Fruit fly (Drosophila melanogaster) whole organism, embryonic: ENCODE measurements around the gene cysu.

Experiments
- Atf6 ChIP-seq: fragments of 200-800 bp; sonication (Bioruptor generic); IDR thresholded peaks from 2 replicates; pipeline ENCODE4 v1.3.6; 2022; ENCODE audit warnings: missing biosample characterization, missing genetic modification characterization
- CG11085 ChIP-seq: fragments of 200-800 bp; sonication (Bioruptor generic); IDR thresholded peaks from 2 replicates; pipeline ENCODE4 v1.3.6; 2022; ENCODE audit warnings: missing biosample characterization, missing genetic modification characterization
- CG12071 ChIP-seq: fragments of 200-800 bp; sonication (Bioruptor generic); optimal IDR thresholded peaks from 3 replicates; lab custom pipeline; 2018; ENCODE audit warnings: missing biosample characterization, mild to moderate bottlenecking, missing genetic modification characterization
- CG12659 ChIP-seq: fragments of 200-800 bp; sonication (Bioruptor generic); optimal IDR thresholded peaks from 3 replicates; lab custom pipeline; 2017; ENCODE audit warnings: mild to moderate bottlenecking, missing biosample characterization, missing genetic modification reagents, missing genetic modification characterization
- CG12769 ChIP-seq: fragments of 200-800 bp; sonication (Bioruptor generic); optimal IDR thresholded peaks from 2 replicates; lab custom pipeline; 2019; ENCODE audit warnings: missing biosample characterization, mild to moderate bottlenecking, missing genetic modification characterization, moderate library complexity
- CG13424 ChIP-seq: fragments of 200-800 bp; sonication (Bioruptor generic); optimal IDR thresholded peaks from 2 replicates; lab custom pipeline; 2019; ENCODE audit warnings: missing biosample characterization, mild to moderate bottlenecking, missing genetic modification characterization, moderate library complexity
- CG14014 ChIP-seq: fragments of 200-800 bp; sonication (Bioruptor generic); IDR thresholded peaks from 2 replicates; pipeline ENCODE4 v1.3.6; 2022; ENCODE audit warnings: missing biosample characterization, missing genetic modification characterization
- CG14441 ChIP-seq: fragments of 200-800 bp; sonication (Bioruptor generic); IDR thresholded peaks from 2 replicates; pipeline ENCODE4 v1.3.6; 2022; ENCODE audit warnings: missing biosample characterization, missing genetic modification characterization
- CG14710 ChIP-seq: fragments of 200-800 bp; sonication (Bioruptor generic); optimal IDR thresholded peaks from 3 replicates; lab custom pipeline; 2019; ENCODE audit warnings: missing biosample characterization, mild to moderate bottlenecking, missing genetic modification characterization, moderate library complexity
- CG15011 ChIP-seq: fragments of 200-800 bp; sonication (Bioruptor generic); optimal IDR thresholded peaks from 3 replicates; lab custom pipeline; 2018; ENCODE audit warnings: missing biosample characterization, mild to moderate bottlenecking, missing genetic modification characterization
- CG15696 ChIP-seq: fragments of 200-800 bp; sonication (Bioruptor generic); optimal IDR thresholded peaks from 2 replicates; lab custom pipeline; 2019; ENCODE audit warnings: missing biosample characterization, mild to moderate bottlenecking, missing genetic modification characterization, moderate library complexity
- CG16779 ChIP-seq: fragments of 200-800 bp; sonication (Bioruptor generic); IDR thresholded peaks from 2 replicates; pipeline ENCODE4 v1.3.6; 2022; ENCODE audit warnings: missing biosample characterization, missing genetic modification characterization
- CG16815 ChIP-seq: fragments of 200-800 bp; sonication (Bioruptor generic); optimal IDR thresholded peaks from 3 replicates; lab custom pipeline; 2017; ENCODE audit warnings: missing biosample characterization, mild to moderate bottlenecking, missing genetic modification characterization
- CG17328 ChIP-seq: fragments of 200-800 bp; sonication (Bioruptor generic); IDR thresholded peaks from 2 replicates; pipeline ENCODE4 v1.3.6; 2022; ENCODE audit warnings: missing biosample characterization, missing genetic modification characterization
- CG18262 ChIP-seq: fragments of 200-800 bp; optimal IDR thresholded peaks from 3 replicates; lab custom pipeline; 2019; ENCODE audit warnings: missing biosample characterization, mild to moderate bottlenecking, missing genetic modification characterization, moderate library complexity
- CG2889 ChIP-seq: fragments of 200-800 bp; sonication (Bioruptor generic); IDR thresholded peaks from 3 replicates; pipeline ENCODE4 v1.3.6; 2022; ENCODE audit warnings: missing biosample characterization, missing genetic modification characterization
- CG3065 ChIP-seq: fragments of 200-800 bp; sonication (Bioruptor generic); optimal IDR thresholded peaks from 2 replicates; lab custom pipeline; 2016; ENCODE audit warnings: missing biosample characterization, missing genetic modification characterization
- CG31388 ChIP-seq: fragments of 200-800 bp; sonication (Bioruptor generic); optimal IDR thresholded peaks from 2 replicates; lab custom pipeline; 2016; ENCODE audit warnings: missing biosample characterization, missing genetic modification characterization
- CG32532 ChIP-seq: fragments of 200-800 bp; sonication (Bioruptor generic); IDR thresholded peaks from 2 replicates; pipeline ENCODE4 v1.3.6; 2022; ENCODE audit warnings: missing biosample characterization, missing genetic modification characterization
- CG32772 ChIP-seq: fragments of 200-800 bp; sonication (Bioruptor generic); IDR thresholded peaks from 2 replicates; pipeline ENCODE4 v1.3.6; 2022; ENCODE audit warnings: missing biosample characterization, missing genetic modification characterization
- CG3407 ChIP-seq: fragments of 200-800 bp; sonication (Bioruptor generic); optimal IDR thresholded peaks from 2 replicates; lab custom pipeline; 2018; ENCODE audit warnings: missing biosample characterization, mild to moderate bottlenecking, missing genetic modification characterization
- CG4404 ChIP-seq: fragments of 200-800 bp; sonication (Bioruptor generic); IDR thresholded peaks from 2 replicates; pipeline ENCODE4 v1.3.6; 2022; ENCODE audit warnings: missing biosample characterization, missing genetic modification characterization
- CG6689 ChIP-seq: fragments of 200-800 bp; sonication (Bioruptor generic); IDR thresholded peaks from 2 replicates; pipeline ENCODE4 v1.3.6; 2022; ENCODE audit warnings: missing biosample characterization, missing genetic modification characterization
- CG7357 ChIP-seq: fragments of 200-800 bp; sonication (Bioruptor generic); IDR thresholded peaks from 3 replicates; pipeline ENCODE4 v1.3.6; 2022; ENCODE audit warnings: missing biosample characterization, missing genetic modification characterization
- CG8290 ChIP-seq, 3 experiments: fragments of 200-800 bp; sonication (Bioruptor generic); optimal IDR thresholded peaks; 2 replicates each; lab custom pipeline; 2016 to 2019; ENCODE audit warnings: missing biosample characterization in 3 of 3, missing genetic modification characterization in 3 of 3, mild to moderate bottlenecking in 2 of 3, moderate library complexity in 1 of 3
- CG9797 ChIP-seq: fragments of 200-800 bp; sonication (Bioruptor generic); optimal IDR thresholded peaks from 3 replicates; lab custom pipeline; 2018; ENCODE audit warnings: missing biosample characterization, mild to moderate bottlenecking, missing genetic modification characterization
- CG9876 ChIP-seq: fragments of 200-800 bp; sonication (Bioruptor generic); optimal IDR thresholded peaks from 2 replicates; lab custom pipeline; 2016; ENCODE audit warnings: missing biosample characterization, missing genetic modification characterization
- Dek ChIP-seq: fragments of 200-800 bp; sonication (Bioruptor generic); optimal IDR thresholded peaks from 3 replicates; lab custom pipeline; 2019; ENCODE audit warnings: missing biosample characterization, mild to moderate bottlenecking, missing genetic modification characterization, moderate library complexity
- E2f2 ChIP-seq: fragments of 200-800 bp; sonication (Bioruptor generic); IDR thresholded peaks from 2 replicates; pipeline ENCODE4 v1.3.6; 2022; ENCODE audit warnings: missing biosample characterization, missing genetic modification characterization
- Ets97D ChIP-seq: fragments of 200-800 bp; sonication (Bioruptor generic); optimal IDR thresholded peaks from 3 replicates; lab custom pipeline; 2016; ENCODE audit warnings: missing biosample characterization, missing genetic modification characterization
- Fer1 ChIP-seq: fragments of 200-800 bp; sonication (Bioruptor generic); optimal IDR thresholded peaks from 2 replicates; lab custom pipeline; 2017; ENCODE audit warnings: missing biosample characterization, mild to moderate bottlenecking, missing genetic modification characterization
- Lhr ChIP-seq: fragments of 200-800 bp; sonication (Bioruptor generic); optimal IDR thresholded peaks from 3 replicates; lab custom pipeline; 2017; ENCODE audit warnings: mild to moderate bottlenecking, missing biosample characterization, missing genetic modification reagents, missing genetic modification characterization
- Mes4 ChIP-seq: fragments of 200-800 bp; sonication (Bioruptor generic); optimal IDR thresholded peaks from 2 replicates; lab custom pipeline; 2016; ENCODE audit warnings: missing biosample characterization, missing genetic modification characterization
- Mrtf ChIP-seq: fragments of 200-800 bp; sonication (Bioruptor generic); IDR thresholded peaks from 3 replicates; pipeline ENCODE4 v1.3.6; 2022; ENCODE audit warnings: missing biosample characterization, missing genetic modification characterization
- Neu2 ChIP-seq: fragments of 200-800 bp; sonication (Bioruptor generic); optimal IDR thresholded peaks from 3 replicates; lab custom pipeline; 2016; ENCODE audit warnings: missing biosample characterization, missing genetic modification characterization, borderline replicate concordance
- Oaz ChIP-seq: fragments of 200-800 bp; sonication (Bioruptor generic); IDR thresholded peaks from 2 replicates; pipeline ENCODE4 v1.3.6; 2022; ENCODE audit warnings: missing biosample characterization, missing genetic modification characterization
- Rfx ChIP-seq: fragments of 200-800 bp; sonication (Bioruptor generic); IDR thresholded peaks from 2 replicates; pipeline ENCODE4 v1.3.6; 2022; ENCODE audit warnings: missing biosample characterization, missing genetic modification characterization
- ab ChIP-seq: fragments of 200-800 bp; sonication (Bioruptor generic); optimal IDR thresholded peaks from 2 replicates; lab custom pipeline; 2016; ENCODE audit warnings: missing biosample characterization, missing genetic modification characterization
- ash1 ChIP-seq: fragments of 200-800 bp; sonication (Bioruptor generic); optimal IDR thresholded peaks from 2 replicates; lab custom pipeline; 2018; ENCODE audit warnings: missing biosample characterization, mild to moderate bottlenecking, missing genetic modification characterization
- caup ChIP-seq: fragments of 200-800 bp; sonication (Bioruptor generic); optimal IDR thresholded peaks from 3 replicates; lab custom pipeline; 2017; ENCODE audit warnings: missing biosample characterization, mild to moderate bottlenecking, missing genetic modification characterization, moderate library complexity; ENCODE audit not compliant: severe bottlenecking
- corto ChIP-seq: fragments of 200-800 bp; sonication (Bioruptor generic); optimal IDR thresholded peaks from 2 replicates; lab custom pipeline; 2016; ENCODE audit warnings: missing biosample characterization, mild to moderate bottlenecking, missing genetic modification characterization, moderate library complexity
- croc ChIP-seq: fragments of 200-800 bp; sonication (Bioruptor generic); conservative IDR thresholded peaks from 3 replicates; pipeline ENCODE4 v1.3.6; 2022; ENCODE audit warnings: missing biosample characterization, missing genetic modification characterization
- crp ChIP-seq, 2 experiments: fragments of 200-800 bp; sonication (Bioruptor generic); optimal IDR thresholded peaks; 2 replicates in 1 of 2; 3 replicates in 1 of 2; lab custom pipeline; 2017; ENCODE audit warnings: missing biosample characterization in 2 of 2, missing genetic modification characterization in 2 of 2, mild to moderate bottlenecking in 1 of 2, moderate library complexity in 1 of 2
- dpn ChIP-seq, 2 experiments: fragments of 200-800 bp; sonication (Bioruptor generic); optimal IDR thresholded peaks; 3 replicates each; lab custom pipeline; 2016; ENCODE audit warnings: missing biosample characterization in 2 of 2, missing genetic modification characterization in 2 of 2
- hth ChIP-seq: fragments of >200 bp; optimal IDR thresholded peaks from 2 replicates; lab custom pipeline; 2017; ENCODE audit warnings: inconsistent platforms
- kni ChIP-seq: fragments of 200-800 bp; sonication (Bioruptor generic); optimal IDR thresholded peaks from 3 replicates; lab custom pipeline; 2017; ENCODE audit warnings: mild to moderate bottlenecking, missing biosample characterization, missing genetic modification reagents, missing genetic modification characterization
- row ChIP-seq: fragments of 200-800 bp; sonication (Bioruptor generic); IDR thresholded peaks from 3 replicates; pipeline ENCODE4 v1.3.6; 2022; ENCODE audit warnings: missing biosample characterization, missing genetic modification characterization
- sisA ChIP-seq: fragments of 200-800 bp; sonication (Bioruptor generic); IDR thresholded peaks from 2 replicates; pipeline ENCODE4 v1.3.6; 2022; ENCODE audit warnings: missing biosample characterization, missing genetic modification characterization
- zen2 ChIP-seq: fragments of 200-800 bp; sonication (Bioruptor generic); IDR thresholded peaks from 3 replicates; pipeline ENCODE4 v1.3.6; 2022; ENCODE audit warnings: missing biosample characterization, missing genetic modification characterization; ENCODE audit not compliant: partially characterized antibody

The cysu gene

DNA sequence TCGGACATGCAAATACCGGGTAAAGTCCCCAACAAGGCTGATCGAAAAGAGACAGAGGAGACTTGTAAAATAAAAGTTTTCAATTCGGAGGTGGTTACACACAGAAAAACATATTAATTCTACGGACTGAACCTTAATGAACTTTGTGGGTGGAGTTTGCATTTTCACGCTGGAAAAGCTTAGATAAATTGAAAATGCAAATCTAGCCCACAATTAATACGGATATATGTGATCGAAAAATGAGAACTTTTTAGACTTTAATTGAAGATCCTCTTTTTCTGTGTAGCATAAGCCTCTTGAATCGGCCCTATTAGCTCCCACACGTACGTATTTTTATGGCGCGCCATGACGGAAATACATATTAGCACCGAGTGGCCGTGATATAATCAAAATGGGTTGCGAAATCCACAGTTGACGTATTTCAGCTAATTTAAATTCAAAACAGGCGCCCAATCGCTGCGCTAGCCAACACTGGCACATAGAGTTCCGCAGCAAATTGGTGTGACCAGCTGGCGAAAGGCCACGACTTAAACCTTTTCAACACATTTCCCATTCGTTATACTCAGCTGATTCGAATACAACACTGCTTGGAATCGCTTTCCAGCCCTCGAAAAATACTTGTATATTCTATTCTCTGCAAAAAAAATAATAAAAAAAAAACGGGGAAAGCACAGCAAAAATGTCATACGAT lies 40.1 kb upstream of the cysu start (continued):
- TF ChIP-seq Mrtf (GFP tag; lab: Robert Waterston, UW) = peak; percentile 62; the same call in 2 of the 3 replicates
- TF ChIP-seq CG31388 (GFP tag; lab: Kevin White, UChicago) = no peak
- peak; percentile 71 for TF ChIP-seq CG32772 (GFP tag; lab: Robert Waterston, UW)
- TF ChIP-seq CG14014 = peak; percentile 66
- TF ChIP-seq crp (GFP tag; optimal IDR thresholded peaks at IDR 0.05; lab: Kevin White, UChicago) = peak; percentile 91 to 99
- TF ChIP-seq Atf6 (GFP tag; lab: Robert Waterston, UW) = peak; percentile 80
- no peak for TF ChIP-seq hth (lab: Kevin White, UChicago)
- peak; percentile 0 for TF ChIP-seq CG15696
- TF ChIP-seq CG7357 = no peak
- TF ChIP-seq CG17328 (GFP tag; lab: Robert Waterston, UW) = peak; percentile 7; the same call in 1 of the 2 replicates
- peak; percentile 81 for TF ChIP-seq caup (GFP tag; lab: Kevin White, UChicago)
- no peak for TF ChIP-seq ash1 (GFP tag; lab: Kevin White, UChicago)
- no peak for TF ChIP-seq corto (GFP tag; lab: Kevin White, UChicago)
- TF ChIP-seq CG12769 (tag; lab: Kevin White, UChicago) = peak; percentile 64
- peak; percentile 75 for TF ChIP-seq Lhr
- TF ChIP-seq Ets97D (GFP tag; lab: Kevin White, UChicago) = peak; percentile 94
- TF ChIP-seq E2f2 (GFP tag; lab: Robert Waterston, UW) = peak; percentile 98
- TF ChIP-seq ab (GFP tag; lab: Kevin White, UChicago) = no peak
- peak; percentile 61 for TF ChIP-seq CG13424 (tag; lab: Kevin White, UChicago)
- TF ChIP-seq row (GFP tag; lab: Robert Waterston, UW) = peak; percentile 74
- peak; percentile 70 for TF ChIP-seq Rfx (GFP tag; lab: Robert Waterston, UW)
- peak; percentile 93 for TF ChIP-seq CG9797
- no peak for TF ChIP-seq kni (GFP tag; lab: Kevin White, UChicago)
- no peak for TF ChIP-seq Neu2 (GFP tag; lab: Kevin White, UChicago)
- peak; percentile 56; the same call in 1 of the 2 replicates for TF ChIP-seq CG6689
- TF ChIP-seq CG4404 (GFP tag; lab: Robert Waterston, UW) = peak; percentile 39; the same call in 1 of the 2 replicates
- TF ChIP-seq CG14710 (tag; lab: Kevin White, UChicago) = peak; percentile 64
- 0 out of 2 replicates have a peak, but pooled peaks have one; percentile 18 for TF ChIP-seq CG16779
- no peak for TF ChIP-seq croc (GFP tag; lab: Robert Waterston, UW)
- TF ChIP-seq CG3407 (GFP tag; lab: Kevin White, UChicago) = no peak
- TF ChIP-seq CG16815 = no peak
- no peak for TF ChIP-seq CG9876 (GFP tag; lab: Kevin White, UChicago)
- TF ChIP-seq CG15011 (GFP tag; lab: Kevin White, UChicago) = peak; percentile 52
- TF ChIP-seq CG32532 (GFP tag; lab: Robert Waterston, UW) = peak; percentile 63
- TF ChIP-seq Dek (tag; lab: Kevin White, UChicago) = peak; percentile 40
- no peak for TF ChIP-seq CG2889
- no peak for TF ChIP-seq CG3065
- peak; percentile 58 to 77 for TF ChIP-seq dpn (GFP tag; optimal IDR thresholded peaks at IDR 0.05; lab: Kevin White, UChicago)
- TF ChIP-seq CG12071 (GFP tag; lab: Kevin White, UChicago) = peak; percentile 23
- no peak for TF ChIP-seq zen2 (GFP tag; lab: Robert Waterston, UW)
- peak; percentile 61 for TF ChIP-seq CG8290 (GFP tag; optimal IDR thresholded peaks at IDR 0.05; lab: Kevin White, UChicago)
- peak in 1 of 2 experiments; percentile 85 for TF ChIP-seq CG8290 (tag; optimal IDR thresholded peaks at IDR 0.05; lab: Kevin White, UChicago)
- peak; percentile 65 for TF ChIP-seq Oaz (GFP tag; lab: Robert Waterston, UW)
- no peak; the same call in 1 of the 2 replicates for TF ChIP-seq sisA
- peak; percentile 81 for TF ChIP-seq CG12659 (GFP tag; lab: Kevin White, UChicago)
- peak; percentile 55 for TF ChIP-seq Fer1 (GFP tag; lab: Kevin White, UChicago)
- TF ChIP-seq CG14441 (GFP tag; lab: Robert Waterston, UW) = peak; percentile 63
- peak; percentile 28 for TF ChIP-seq CG18262
- TF ChIP-seq CG11085 (GFP tag; lab: Robert Waterston, UW) = no peak
- peak; percentile 65 for TF ChIP-seq Mes4 (GFP tag; lab: Kevin White, UChicago)
